Worm (Caenorhabditis elegans) whole organism, midembryonic: ENCODE data around the gene F46C5.2.
A peak's percentile ranks its signal among the peaks of the same experiment; 100 is the strongest.

Source experiments
- T22C8.4 ChIP-seq: fragments of 200-800 bp; sonication (Bioruptor generic); IDR thresholded peaks from 2 replicates; pipeline ENCODE4 v1.3.6; 2022; ENCODE audit warnings: missing genetic modification characterization, missing compliant biosample characterization
- cog-1 ChIP-seq: sonication (generic microtip); optimal IDR thresholded peaks from 2 replicates; lab custom pipeline; 2016; ENCODE audit warnings: missing genetic modification characterization, missing compliant biosample characterization
- flt-1 ChIP-seq: fragments of 200-800 bp; sonication (Bioruptor generic); IDR thresholded peaks from 2 replicates; pipeline ENCODE4 v1.3.6; 2022; ENCODE audit warnings: missing genetic modification characterization, missing compliant biosample characterization
- klf-2 ChIP-seq: fragments of 200-800 bp; sonication (Bioruptor generic); conservative IDR thresholded peaks from 2 replicates; pipeline ENCODE4 v1.3.6; 2022; ENCODE audit warnings: missing genetic modification reagents, missing genetic modification characterization, missing compliant biosample characterization
- med-1 ChIP-seq: sonication (generic microtip); optimal IDR thresholded peaks from 2 replicates; lab custom pipeline; 2017; ENCODE audit warnings: missing genetic modification characterization, mild to moderate bottlenecking, missing compliant biosample characterization, antibody characterized with exemption, missing genetic modification reagents; ENCODE audit not compliant: insufficient read depth
- ref-1 ChIP-seq: fragments of 200-800 bp; sonication (Bioruptor generic); conservative IDR thresholded peaks from 2 replicates; pipeline ENCODE4 v1.3.6; 2022; ENCODE audit warnings: missing genetic modification reagents, missing genetic modification characterization, missing compliant biosample characterization
- tab-1 ChIP-seq: fragments of 200-800 bp; sonication (Bioruptor generic); IDR thresholded peaks from 2 replicates; pipeline ENCODE4 v1.3.6; 2022; ENCODE audit warnings: missing genetic modification characterization, missing compliant biosample characterization
- ztf-23 ChIP-seq: fragments of 200-800 bp; sonication (Bioruptor generic); IDR thresholded peaks from 2 replicates; pipeline ENCODE4 v1.3.6; 2022; ENCODE audit warnings: missing genetic modification reagents, missing genetic modification characterization, missing compliant biosample characterization
- ztf-29 ChIP-seq: fragments of 200-800 bp; sonication (Bioruptor generic); IDR thresholded peaks from 2 replicates; pipeline ENCODE4 v1.3.6; 2022; ENCODE audit warnings: missing genetic modification reagents, missing genetic modification characterization, missing compliant biosample characterization

The F46C5.2 gene

DNA sequence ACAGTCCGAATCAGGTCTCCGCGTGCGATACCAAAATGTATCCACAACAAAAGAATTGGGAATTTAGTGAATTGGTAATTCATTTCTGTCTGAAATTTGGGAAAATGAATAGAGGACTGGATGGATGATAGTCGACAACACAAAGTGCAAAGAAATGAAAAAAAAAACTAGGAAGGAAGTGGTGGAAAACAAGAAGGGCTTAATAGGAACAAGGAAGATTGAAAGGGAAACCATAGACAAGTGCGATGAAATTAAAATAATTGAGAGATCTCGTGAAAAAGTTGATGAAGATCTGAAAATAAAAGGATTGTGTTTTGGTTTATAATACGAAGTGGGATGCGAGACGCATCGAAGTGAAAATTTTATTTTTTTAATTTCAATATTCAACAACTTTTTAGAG, 35.0 kb downstream of the F46C5.2 start, which contains the start of gene F07H5.7:
Gene F07H5.7 (minus strand): TSS at position 101 of the 400 bp plus-strand sequence.
- TF ChIP-seq ztf-29 (no peak), cog-1 (no peak), T22C8.4 (GFP tag; lab: Robert Waterston, UW) (no peak), ref-1 (GFP tag; lab: Robert Waterston, UW) (no peak), flt-1 (GFP tag; lab: Robert Waterston, UW) (no peak), med-1 (GFP tag; lab: Kevin White, UChicago) (no peak), klf-2 (GFP tag; lab: Robert Waterston, UW) (no peak), ztf-23 (no peak), tab-1 (GFP tag; lab: Robert Waterston, UW) (no peak)

DNA sequence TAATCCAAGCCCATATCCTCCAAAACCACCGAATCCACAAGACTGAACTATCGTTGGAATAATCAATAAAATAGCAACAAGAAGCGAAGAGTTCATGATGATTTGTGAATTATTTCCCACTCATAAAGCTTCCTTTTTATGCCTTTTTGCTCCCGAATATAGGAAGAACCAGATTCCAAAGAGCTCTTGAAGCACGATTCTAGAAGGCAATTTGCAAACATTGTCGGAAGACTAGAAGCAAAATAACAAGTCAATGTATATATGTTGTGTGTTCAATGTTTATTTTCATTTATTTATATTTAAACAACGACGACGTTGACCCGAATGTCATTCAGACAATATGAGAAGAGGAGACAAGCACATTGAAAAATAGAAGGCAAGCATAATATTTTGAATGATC, 36.4 kb downstream of the F46C5.2 start, which contains the start of gene idpa-2:
Gene idpa-2 (minus strand): TSS at position 101 of the 400 bp plus-strand sequence.
- TF ChIP-seq ref-1 (GFP tag; lab: Robert Waterston, UW) (no peak), T22C8.4 (GFP tag; lab: Robert Waterston, UW) (no peak), klf-2 (GFP tag; lab: Robert Waterston, UW) (no peak), med-1 (GFP tag; lab: Kevin White, UChicago) (no peak), ztf-23 (no peak), flt-1 (GFP tag; lab: Robert Waterston, UW) (no peak), cog-1 (no peak), ztf-29 (no peak), tab-1 (GFP tag; lab: Robert Waterston, UW) (no peak)

DNA sequence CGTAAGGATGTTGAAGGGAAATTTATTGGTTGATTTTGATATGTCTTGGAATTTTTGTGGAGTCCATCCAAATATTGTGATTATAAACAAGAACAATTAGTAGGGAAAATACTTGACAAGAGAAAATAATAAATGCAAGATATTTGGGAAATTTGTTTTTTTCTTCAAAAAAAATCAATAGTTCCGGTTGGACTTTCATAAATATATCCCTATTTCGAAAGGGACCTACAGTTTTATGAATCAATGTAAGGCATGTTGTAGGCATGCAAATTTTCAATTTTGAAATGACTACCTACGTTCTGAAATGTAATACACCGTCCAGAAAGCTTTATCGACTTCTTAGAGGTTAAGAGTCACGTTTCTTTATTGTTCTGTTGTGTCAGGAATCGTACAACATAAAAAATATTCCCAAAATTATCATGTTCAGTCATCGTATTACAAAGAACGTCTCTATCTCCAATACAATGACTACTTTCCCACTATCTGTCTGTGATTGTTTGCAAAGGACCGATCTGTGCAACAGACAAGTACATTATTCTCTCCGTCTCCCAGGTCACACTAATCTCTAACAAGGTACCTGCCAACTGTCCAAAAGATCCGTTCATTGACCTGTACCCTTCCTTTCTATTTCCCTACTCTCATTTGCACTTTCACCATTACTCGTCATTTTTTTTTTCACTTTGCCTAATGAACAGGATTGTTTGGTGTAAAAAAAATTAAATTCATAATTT, 39.1 kb downstream of the F46C5.2 start, which contains the start of gene F07H5.13:
Gene F07H5.13 (plus strand): TSS at position 730 of the 731 bp plus-strand sequence.
- TF ChIP-seq ztf-29 (no peak), ztf-23 (0 out of 2 replicates have a peak, but pooled peaks have one; percentile 41), flt-1 (GFP tag; lab: Robert Waterston, UW) (0 out of 2 replicates have a peak, but pooled peaks have one; percentile 56)

DNA sequence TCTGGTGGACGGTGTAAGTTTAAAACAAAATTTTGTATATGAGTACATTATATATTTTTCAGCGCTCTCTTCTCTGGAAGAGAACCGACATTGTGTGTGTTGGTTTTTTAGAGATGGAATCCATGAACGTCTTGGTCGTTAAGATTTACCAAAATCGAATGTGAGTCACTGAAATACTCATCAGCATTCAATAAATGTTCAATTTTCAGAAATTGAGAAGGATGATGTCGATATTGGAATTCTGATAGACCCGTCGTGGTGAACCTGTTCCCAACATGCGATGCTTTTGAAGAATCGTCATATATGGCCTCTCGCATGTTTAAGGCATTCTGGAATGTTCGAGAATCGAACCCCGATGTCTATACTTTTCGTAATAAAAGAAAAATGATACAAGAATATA, 40.3 kb downstream of the F46C5.2 start:
- TF ChIP-seq T22C8.4 (GFP tag; lab: Robert Waterston, UW) (no peak), flt-1 (GFP tag; lab: Robert Waterston, UW) (no peak), cog-1 (no peak), med-1 (GFP tag; lab: Kevin White, UChicago) (no peak), klf-2 (GFP tag; lab: Robert Waterston, UW) (no peak), tab-1 (GFP tag; lab: Robert Waterston, UW) (no peak), ztf-29 (no peak), ztf-23 (no peak), ref-1 (GFP tag; lab: Robert Waterston, UW) (no peak)

DNA sequence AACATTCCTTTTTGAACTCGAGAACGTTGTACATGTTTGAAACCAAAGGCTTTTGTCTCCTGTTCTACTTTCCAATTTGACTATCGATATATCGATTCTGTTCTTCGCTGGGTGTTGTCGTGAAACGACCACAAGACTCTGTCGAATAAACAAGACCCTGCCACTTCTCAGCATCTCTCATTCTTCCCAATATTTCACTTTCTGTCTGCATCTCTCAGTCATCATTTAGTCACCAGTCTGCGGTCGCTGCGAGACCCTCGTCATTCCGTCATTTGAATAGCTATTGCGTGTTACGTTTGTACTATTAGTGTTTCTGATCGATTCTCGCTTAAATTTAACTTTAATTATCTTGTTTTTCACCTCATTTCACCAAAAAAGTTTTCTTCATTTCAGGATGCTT, 41.7 kb downstream of the F46C5.2 start:
- TF ChIP-seq T22C8.4 (GFP tag; lab: Robert Waterston, UW) (peak; percentile 90), tab-1 (GFP tag; lab: Robert Waterston, UW) (no peak), med-1 (GFP tag; lab: Kevin White, UChicago) (no peak), ztf-29 (no peak), cog-1 (peak; percentile 95), flt-1 (GFP tag; lab: Robert Waterston, UW) (peak; percentile 58; the same call in 1 of the 2 replicates), klf-2 (GFP tag; lab: Robert Waterston, UW) (no peak), ztf-23 (no peak), ref-1 (GFP tag; lab: Robert Waterston, UW) (no peak)

DNA sequence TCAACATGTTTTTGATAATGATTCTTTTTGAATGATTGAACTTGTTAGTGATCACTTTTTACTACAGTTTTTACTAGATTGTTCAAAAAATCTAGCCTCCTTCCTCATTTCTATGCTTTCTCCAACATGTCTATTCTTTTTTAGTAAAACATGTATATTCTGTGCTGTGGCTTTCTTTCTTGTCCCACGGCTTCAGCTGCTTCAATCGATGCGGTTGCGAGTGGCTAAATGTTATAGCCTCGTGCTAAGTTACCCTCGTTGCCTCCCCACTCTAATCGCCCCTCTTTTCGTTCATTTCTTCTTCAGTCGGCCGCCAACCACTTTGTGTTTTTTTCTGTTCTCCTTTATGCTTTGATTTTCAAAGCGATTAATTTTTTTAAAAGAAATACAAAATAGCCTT, 43.2 kb downstream of the F46C5.2 start:
- TF ChIP-seq T22C8.4 (GFP tag; lab: Robert Waterston, UW): no peak
- no peak for TF ChIP-seq ztf-29
- TF ChIP-seq med-1 (GFP tag; lab: Kevin White, UChicago): no peak
- TF ChIP-seq cog-1: no peak
- TF ChIP-seq tab-1 (GFP tag; lab: Robert Waterston, UW): no peak
- no peak for TF ChIP-seq flt-1 (GFP tag; lab: Robert Waterston, UW)
- TF ChIP-seq klf-2 (GFP tag; lab: Robert Waterston, UW): no peak
- no peak for TF ChIP-seq ref-1 (GFP tag; lab: Robert Waterston, UW)
- TF ChIP-seq ztf-23: no peak

DNA sequence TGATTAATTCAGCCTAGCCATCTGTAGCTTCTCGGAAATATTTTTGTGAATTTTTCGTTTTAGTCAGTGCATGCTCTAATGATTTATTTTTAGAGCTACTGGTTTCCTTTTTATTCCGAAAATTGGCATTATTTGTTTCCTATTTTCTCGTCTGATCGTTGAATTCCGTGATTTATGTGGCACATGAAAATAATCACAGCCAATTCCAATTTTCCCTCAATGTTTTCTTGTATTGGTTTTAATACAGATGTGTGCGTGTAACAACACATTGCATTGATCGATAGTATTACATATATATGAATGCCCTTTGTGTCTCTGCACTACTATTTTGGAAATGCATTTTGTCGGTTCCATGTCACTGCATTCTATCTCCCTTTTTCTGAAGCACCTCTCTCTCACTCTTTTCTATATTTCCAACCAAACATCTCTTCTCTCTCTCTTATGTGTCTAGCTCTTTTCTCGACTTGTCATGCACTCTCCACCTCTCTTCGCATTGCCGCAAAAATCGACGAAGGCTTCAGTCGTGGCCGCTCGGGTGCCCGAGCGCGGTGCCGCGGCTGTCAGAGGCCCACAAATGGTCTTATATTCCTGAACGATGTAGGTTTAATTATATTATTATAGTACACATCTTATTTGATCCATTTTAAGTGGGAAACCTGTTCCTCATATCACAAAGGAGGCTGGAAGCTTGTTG, 44.7 kb downstream of the F46C5.2 start:
- TF ChIP-seq T22C8.4 (GFP tag; lab: Robert Waterston, UW) (no peak), tab-1 (GFP tag; lab: Robert Waterston, UW) (0 out of 2 replicates have a peak, but pooled peaks have one; percentile 11), klf-2 (GFP tag; lab: Robert Waterston, UW) (no peak), ztf-23 (0 out of 2 replicates have a peak, but pooled peaks have one; percentile 46), ztf-29 (no peak)

DNA sequence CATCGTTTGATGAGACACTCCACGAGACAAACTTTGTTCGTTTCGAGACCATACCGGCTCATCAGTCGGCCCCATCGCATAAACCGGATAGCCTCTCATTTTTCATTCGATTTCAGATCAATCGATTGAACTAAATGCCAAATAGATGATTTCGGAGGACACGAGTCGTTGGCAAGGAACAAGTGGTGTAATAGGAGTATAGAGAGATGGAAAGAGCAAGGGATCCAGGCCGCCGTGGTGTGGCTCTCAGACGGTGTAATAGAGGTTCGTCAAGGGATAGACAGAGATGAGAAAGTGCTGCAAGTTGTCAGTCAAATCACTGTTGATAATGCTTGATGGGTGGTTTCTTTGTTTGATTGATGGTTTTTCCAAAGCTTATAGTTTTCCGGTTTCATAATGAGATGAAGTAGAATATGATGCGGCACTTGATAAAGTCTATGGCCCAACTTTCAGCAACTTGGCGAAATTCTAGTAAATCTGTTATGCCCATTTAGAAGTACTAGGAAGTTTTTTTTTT, 45.6 kb downstream of the F46C5.2 start, which contains the start of gene sgn-1:
Gene sgn-1 (minus strand): TSS at position 220 of the 517 bp plus-strand sequence.
- no peak for TF ChIP-seq ztf-29
- no peak for TF ChIP-seq med-1 (GFP tag; lab: Kevin White, UChicago)
- TF ChIP-seq cog-1: no peak
- no peak for TF ChIP-seq tab-1 (GFP tag; lab: Robert Waterston, UW)
- TF ChIP-seq T22C8.4 (GFP tag; lab: Robert Waterston, UW): no peak
- TF ChIP-seq ref-1 (GFP tag; lab: Robert Waterston, UW): no peak
- TF ChIP-seq ztf-23: no peak
